Fruit fly (Drosophila melanogaster) whole organism, embryonic: Measurements from ENCODE around the gene ttm50.

Experiments used
- Atf-2 ChIP-seq: fragments of 200-800 bp; sonication (Bioruptor generic); optimal IDR thresholded peaks from 2 replicates; lab custom pipeline; 2016; ENCODE audit warnings: missing biosample characterization, missing genetic modification characterization
- Bgb ChIP-seq: fragments of 200-800 bp; sonication (Bioruptor generic); IDR thresholded peaks from 2 replicates; pipeline ENCODE4 v1.3.6; 2022; ENCODE audit warnings: missing biosample characterization, missing genetic modification characterization; ENCODE audit not compliant: partially characterized antibody
- Bteb2 ChIP-seq: fragments of 200-800 bp; sonication (Bioruptor generic); optimal IDR thresholded peaks from 2 replicates; lab custom pipeline; 2016; ENCODE audit warnings: missing biosample characterization, missing genetic modification characterization
- CG10274 ChIP-seq: fragments of 200-800 bp; sonication (Bioruptor generic); optimal IDR thresholded peaks from 3 replicates; lab custom pipeline; 2017; ENCODE audit warnings: missing biosample characterization, mild to moderate bottlenecking, missing genetic modification characterization
- CG12391 ChIP-seq: fragments of 200-800 bp; sonication (Bioruptor generic); optimal IDR thresholded peaks from 3 replicates; lab custom pipeline; 2018; ENCODE audit warnings: missing biosample characterization, mild to moderate bottlenecking, missing genetic modification characterization, moderate library complexity
- CG13624 ChIP-seq: fragments of 200-800 bp; sonication (Bioruptor generic); optimal IDR thresholded peaks from 2 replicates; lab custom pipeline; 2016; ENCODE audit warnings: missing biosample characterization, missing genetic modification characterization
- CG14710 ChIP-seq: fragments of 200-800 bp; sonication (Bioruptor generic); optimal IDR thresholded peaks from 3 replicates; lab custom pipeline; 2019; ENCODE audit warnings: missing biosample characterization, mild to moderate bottlenecking, missing genetic modification characterization, moderate library complexity
- CG15479 ChIP-seq: fragments of 200-800 bp; sonication (Bioruptor generic); optimal IDR thresholded peaks from 3 replicates; lab custom pipeline; 2019; ENCODE audit warnings: missing biosample characterization, mild to moderate bottlenecking, missing genetic modification characterization, moderate library complexity
- CG16779 ChIP-seq: fragments of 200-800 bp; sonication (Bioruptor generic); IDR thresholded peaks from 2 replicates; pipeline ENCODE4 v1.3.6; 2022; ENCODE audit warnings: missing biosample characterization, missing genetic modification characterization
- CG2120 ChIP-seq: fragments of 200-800 bp; sonication (Bioruptor generic); optimal IDR thresholded peaks from 3 replicates; lab custom pipeline; 2016; ENCODE audit warnings: missing biosample characterization, missing genetic modification characterization
- CG30020 ChIP-seq: fragments of 200-800 bp; optimal IDR thresholded peaks from 2 replicates; lab custom pipeline; 2019; ENCODE audit warnings: missing biosample characterization, mild to moderate bottlenecking, missing genetic modification characterization, moderate library complexity
- CG31224 ChIP-seq: fragments of 200-800 bp; sonication (Bioruptor generic); IDR thresholded peaks from 2 replicates; pipeline ENCODE4 v1.3.6; 2022; ENCODE audit warnings: missing biosample characterization, missing genetic modification characterization
- CG34376 ChIP-seq: fragments of 200-800 bp; sonication (Bioruptor generic); optimal IDR thresholded peaks from 2 replicates; lab custom pipeline; 2018; ENCODE audit warnings: missing biosample characterization, mild to moderate bottlenecking, missing genetic modification characterization
- CG6175 ChIP-seq: fragments of 200-800 bp; sonication (Bioruptor generic); IDR thresholded peaks from 3 replicates; pipeline ENCODE4 v1.3.6; 2022; ENCODE audit warnings: missing biosample characterization, missing genetic modification characterization
- CG7372 ChIP-seq: fragments of 200-800 bp; sonication (Bioruptor generic); IDR thresholded peaks from 2 replicates; pipeline ENCODE4 v1.3.6; 2022; ENCODE audit warnings: missing biosample characterization, missing genetic modification characterization
- CG7556 ChIP-seq: fragments of 200-800 bp; sonication (Bioruptor generic); optimal IDR thresholded peaks from 2 replicates; lab custom pipeline; 2017; ENCODE audit warnings: missing biosample characterization, mild to moderate bottlenecking, missing genetic modification characterization
- Camta ChIP-seq: fragments of 200-800 bp; sonication (Bioruptor generic); optimal IDR thresholded peaks from 2 replicates; lab custom pipeline; 2016; ENCODE audit warnings: missing biosample characterization, missing genetic modification characterization
- D ChIP-seq, 2 experiments: fragments of 200-800 bp in 1 of 2; fragments of >200 bp in 1 of 2; sonication (Bioruptor generic) in 1 of 2; optimal IDR thresholded peaks; 2 replicates in 1 of 2; 3 replicates in 1 of 2; lab custom pipeline; 2017; ENCODE audit warnings: mild to moderate bottlenecking in 1 of 2, missing biosample characterization in 1 of 2, missing genetic modification characterization in 1 of 2, missing genetic modification reagents in 1 of 2
- Dfd ChIP-seq, 2 experiments: fragments of >200 bp; optimal IDR thresholded peaks; 2 replicates each; lab custom pipeline; 2017; ENCODE audit warnings: missing biosample characterization in 2 of 2, missing genetic modification characterization in 2 of 2
- Drgx ChIP-seq: fragments of 200-800 bp; sonication (Bioruptor generic); IDR thresholded peaks from 2 replicates; pipeline ENCODE4 v1.3.6; 2022; ENCODE audit warnings: missing biosample characterization, missing genetic modification characterization
- Fer1 ChIP-seq: fragments of 200-800 bp; sonication (Bioruptor generic); optimal IDR thresholded peaks from 2 replicates; lab custom pipeline; 2017; ENCODE audit warnings: missing biosample characterization, mild to moderate bottlenecking, missing genetic modification characterization
- HmgD ChIP-seq: fragments of 200-800 bp; sonication (Bioruptor generic); optimal IDR thresholded peaks from 3 replicates; lab custom pipeline; 2016; ENCODE audit warnings: missing biosample characterization, missing genetic modification characterization
- Lim3 ChIP-seq: fragments of 200-800 bp; sonication (Bioruptor generic); IDR thresholded peaks from 2 replicates; pipeline ENCODE4 v1.3.6; 2022; ENCODE audit warnings: missing biosample characterization, missing genetic modification characterization
- MESR4 ChIP-seq: fragments of 200-800 bp; sonication (Bioruptor generic); optimal IDR thresholded peaks from 2 replicates; lab custom pipeline; 2018; ENCODE audit warnings: missing biosample characterization, mild to moderate bottlenecking, missing genetic modification characterization, moderate library complexity
- Six4 ChIP-seq: fragments of 200-800 bp; sonication (Bioruptor generic); optimal IDR thresholded peaks from 2 replicates; lab custom pipeline; 2016; ENCODE audit warnings: missing biosample characterization, missing genetic modification characterization
- Spps ChIP-seq: fragments of 200-800 bp; sonication (Bioruptor generic); optimal IDR thresholded peaks from 2 replicates; lab custom pipeline; 2018; ENCODE audit warnings: missing biosample characterization, mild to moderate bottlenecking, missing genetic modification characterization
- Trl ChIP-seq, 3 experiments: fragments of >200 bp in 2 of 3; fragments of 200-800 bp in 1 of 3; sonication (Bioruptor generic) in 1 of 3; optimal IDR thresholded peaks; 2 replicates in 1 of 3; 3 replicates in 2 of 3; lab custom pipeline; 2016 to 2017; ENCODE audit warnings: missing biosample characterization in 1 of 3, missing genetic modification characterization in 1 of 3
- YL-1 ChIP-seq: fragments of 200-800 bp; sonication (Bioruptor generic); optimal IDR thresholded peaks from 3 replicates; lab custom pipeline; 2017; ENCODE audit warnings: missing biosample characterization, mild to moderate bottlenecking, missing genetic modification characterization
- abd-A ChIP-seq: fragments of 200-800 bp; sonication (Bioruptor generic); optimal IDR thresholded peaks from 3 replicates; lab custom pipeline; 2019; ENCODE audit warnings: missing biosample characterization, mild to moderate bottlenecking, missing genetic modification characterization, moderate library complexity
- ap ChIP-seq: fragments of 200-800 bp; sonication (Bioruptor generic); IDR thresholded peaks from 2 replicates; pipeline ENCODE4 v1.3.6; 2022; ENCODE audit warnings: missing biosample characterization, missing genetic modification characterization
- ci ChIP-seq: fragments of 200-800 bp; sonication (Bioruptor generic); IDR thresholded peaks from 3 replicates; pipeline ENCODE4 v1.3.6; 2022; ENCODE audit warnings: missing biosample characterization, missing genetic modification characterization
- croc ChIP-seq: fragments of 200-800 bp; sonication (Bioruptor generic); conservative IDR thresholded peaks from 3 replicates; pipeline ENCODE4 v1.3.6; 2022; ENCODE audit warnings: missing biosample characterization, missing genetic modification characterization
- dpn ChIP-seq, 2 experiments: fragments of 200-800 bp; sonication (Bioruptor generic); optimal IDR thresholded peaks; 3 replicates each; lab custom pipeline; 2016; ENCODE audit warnings: missing biosample characterization in 2 of 2, missing genetic modification characterization in 2 of 2
- gro ChIP-seq: fragments of 200-800 bp; sonication (Bioruptor generic); optimal IDR thresholded peaks from 2 replicates; lab custom pipeline; 2016; ENCODE audit warnings: missing biosample characterization, missing genetic modification characterization
- gt ChIP-seq: fragments of 200-800 bp; sonication (Bioruptor generic); IDR thresholded peaks from 2 replicates; pipeline ENCODE4 v1.3.6; 2022; ENCODE audit warnings: missing biosample characterization, missing genetic modification characterization
- klu ChIP-seq: fragments of 200-800 bp; sonication (Bioruptor generic); IDR thresholded peaks from 2 replicates; pipeline ENCODE4 v1.3.6; 2022; ENCODE audit warnings: missing biosample characterization, missing genetic modification characterization
- luna ChIP-seq: fragments of 200-800 bp; sonication (Bioruptor generic); optimal IDR thresholded peaks from 2 replicates; lab custom pipeline; 2016; ENCODE audit warnings: missing biosample characterization, missing genetic modification characterization
- nau ChIP-seq: fragments of 200-800 bp; sonication (Bioruptor generic); optimal IDR thresholded peaks from 3 replicates; lab custom pipeline; 2017; ENCODE audit warnings: missing biosample characterization, mild to moderate bottlenecking, missing genetic modification characterization, missing genetic modification reagents
- nerfin-2 ChIP-seq: fragments of 200-800 bp; sonication (Bioruptor generic); IDR thresholded peaks from 2 replicates; pipeline ENCODE4 v1.3.6; 2022; ENCODE audit warnings: missing biosample characterization, missing genetic modification characterization; ENCODE audit not compliant: partially characterized antibody
- p53 ChIP-seq: fragments of 200-800 bp; sonication (Bioruptor generic); optimal IDR thresholded peaks from 2 replicates; lab custom pipeline; 2016; ENCODE audit warnings: missing biosample characterization, missing genetic modification characterization
- ranshi ChIP-seq: fragments of 200-800 bp; sonication (Bioruptor generic); IDR thresholded peaks from 2 replicates; pipeline ENCODE4 v1.3.6; 2022; ENCODE audit warnings: missing biosample characterization, missing genetic modification characterization
- salm ChIP-seq: fragments of 200-800 bp; sonication (Bioruptor generic); optimal IDR thresholded peaks from 2 replicates; lab custom pipeline; 2018; ENCODE audit warnings: missing biosample characterization, mild to moderate bottlenecking, missing genetic modification characterization
- schlank ChIP-seq: fragments of 200-800 bp; sonication (Bioruptor generic); optimal IDR thresholded peaks from 2 replicates; lab custom pipeline; 2018; ENCODE audit warnings: missing biosample characterization, mild to moderate bottlenecking, missing genetic modification characterization
- sd ChIP-seq: fragments of 200-800 bp; sonication (Bioruptor generic); optimal IDR thresholded peaks from 3 replicates; lab custom pipeline; 2018; ENCODE audit warnings: missing biosample characterization, mild to moderate bottlenecking, missing genetic modification characterization, moderate library complexity
- slp2 ChIP-seq: fragments of 200-800 bp; sonication (Bioruptor generic); optimal IDR thresholded peaks from 2 replicates; lab custom pipeline; 2016; ENCODE audit warnings: missing biosample characterization, missing genetic modification characterization
- sob ChIP-seq: fragments of 200-800 bp; sonication (Bioruptor generic); IDR thresholded peaks from 2 replicates; pipeline ENCODE4 v1.3.6; 2022; ENCODE audit warnings: missing biosample characterization, missing genetic modification characterization
- trh ChIP-seq: fragments of 200-800 bp; sonication (Bioruptor generic); optimal IDR thresholded peaks from 2 replicates; lab custom pipeline; 2016; ENCODE audit warnings: missing biosample characterization, missing genetic modification characterization
- unpg ChIP-seq: fragments of 200-800 bp; sonication (Bioruptor generic); optimal IDR thresholded peaks from 3 replicates; lab custom pipeline; 2018; ENCODE audit warnings: missing biosample characterization, mild to moderate bottlenecking, missing genetic modification characterization, moderate library complexity
- zen ChIP-seq: fragments of 200-800 bp; sonication (Bioruptor generic); optimal IDR thresholded peaks from 3 replicates; lab custom pipeline; 2018; ENCODE audit warnings: missing biosample characterization, mild to moderate bottlenecking, missing genetic modification characterization, moderate library complexity
- zfh2 ChIP-seq: fragments of 200-800 bp; sonication (Bioruptor generic); optimal IDR thresholded peaks from 2 replicates; lab custom pipeline; 2016; ENCODE audit warnings: missing biosample characterization, missing genetic modification characterization

The ttm50 gene

dm6 chrX:2703693-2704092 is 28.3 kb downstream of the ttm50 start, which contains the start of gene Ugalt (continued):
- no peak for TF ChIP-seq Trl (optimal IDR thresholded peaks at IDR 0.05; lab: Kevin White, UChicago)
- peak; percentile 100 for TF ChIP-seq Trl (GFP tag; optimal IDR thresholded peaks at IDR 0.05; lab: Kevin White, UChicago)
- TF ChIP-seq CG7372 (GFP tag; lab: Robert Waterston, UW): peak; percentile 100
- peak; percentile 100 for TF ChIP-seq gro (GFP tag; lab: Kevin White, UChicago)
- peak; percentile 100 for TF ChIP-seq zen (tag; lab: Kevin White, UChicago)
- no peak for TF ChIP-seq D (optimal IDR thresholded peaks at IDR 0.05; lab: Kevin White, UChicago)
- TF ChIP-seq D (GFP tag; optimal IDR thresholded peaks at IDR 0.05; lab: Kevin White, UChicago): peak; percentile 100
- TF ChIP-seq HmgD (GFP tag; lab: Kevin White, UChicago): peak; percentile 100
- peak; percentile 100 for TF ChIP-seq schlank (tag; lab: Kevin White, UChicago)
- peak; percentile 100 for TF ChIP-seq sob (GFP tag; lab: Robert Waterston, UW)
- peak; percentile 100 for TF ChIP-seq Spps (tag; lab: Kevin White, UChicago)
- TF ChIP-seq YL-1 (GFP tag; lab: Kevin White, UChicago): peak; percentile 100
- TF ChIP-seq Six4: peak; percentile 100
- 0 out of 2 replicates have a peak, but pooled peaks have one; percentile 27 for TF ChIP-seq nerfin-2 (GFP tag; lab: Robert Waterston, UW)
- peak; percentile 99 for TF ChIP-seq CG14710 (tag; lab: Kevin White, UChicago)
- peak; percentile 72 for TF ChIP-seq CG15479 (GFP tag; lab: Kevin White, UChicago)
- peak; percentile 100 for TF ChIP-seq Fer1
- TF ChIP-seq CG16779: peak; percentile 100
- TF ChIP-seq croc (GFP tag; lab: Robert Waterston, UW): peak; percentile 100
- TF ChIP-seq Dfd (GFP tag; optimal IDR thresholded peaks at IDR 0.05; lab: Kevin White, UChicago): peak in 1 of 2 experiments; percentile 94
- TF ChIP-seq p53 (GFP tag; lab: Kevin White, UChicago): peak; percentile 100
- TF ChIP-seq CG13624 (GFP tag; lab: Kevin White, UChicago): peak; percentile 100
- TF ChIP-seq Drgx (GFP tag; lab: Robert Waterston, UW): peak; percentile 100
- TF ChIP-seq gt (GFP tag; lab: Robert Waterston, UW): peak; percentile 100
- peak; percentile 100 for TF ChIP-seq ci (GFP tag; lab: Robert Waterston, UW)
- peak; percentile 100 for TF ChIP-seq Atf-2
- peak; percentile 100 for TF ChIP-seq Lim3 (GFP tag; lab: Robert Waterston, UW)
- TF ChIP-seq Camta (GFP tag; lab: Kevin White, UChicago): peak; percentile 100
- TF ChIP-seq zfh2: peak; percentile 100
- TF ChIP-seq Bgb: peak; percentile 50
- peak; percentile 100 for TF ChIP-seq abd-A (tag; lab: Kevin White, UChicago)
- TF ChIP-seq CG30020 (tag; lab: Kevin White, UChicago): peak; percentile 94
- TF ChIP-seq slp2: peak; percentile 100
- peak; percentile 100 for TF ChIP-seq luna
- TF ChIP-seq nau (GFP tag; lab: Kevin White, UChicago): peak; percentile 100
- TF ChIP-seq CG2120 (GFP tag; lab: Kevin White, UChicago): peak; percentile 100
- peak; percentile 100 for TF ChIP-seq unpg (GFP tag; lab: Kevin White, UChicago)
- TF ChIP-seq CG10274: peak; percentile 99
- TF ChIP-seq CG34376 (GFP tag; lab: Kevin White, UChicago): peak; percentile 100
- peak; percentile 100 for TF ChIP-seq ap (GFP tag; lab: Robert Waterston, UW)
- TF ChIP-seq salm (tag; lab: Kevin White, UChicago): peak; percentile 100
- peak; percentile 100 for TF ChIP-seq MESR4 (GFP tag; lab: Kevin White, UChicago)
- TF ChIP-seq trh: peak; percentile 100
- peak; percentile 100 for TF ChIP-seq ranshi
- TF ChIP-seq Bteb2 (GFP tag; lab: Kevin White, UChicago): peak; percentile 100
- TF ChIP-seq CG6175: peak; percentile 100
- TF ChIP-seq CG7556 (GFP tag; lab: Kevin White, UChicago): peak; percentile 100
- peak; percentile 100 for TF ChIP-seq dpn (GFP tag; optimal IDR thresholded peaks at IDR 0.05; lab: Kevin White, UChicago)
- peak; percentile 99 for TF ChIP-seq sd
- TF ChIP-seq klu (GFP tag; lab: Robert Waterston, UW): peak; percentile 100
- TF ChIP-seq CG12391 (tag; lab: Kevin White, UChicago): peak; percentile 100
- TF ChIP-seq CG31224 (GFP tag; lab: Robert Waterston, UW): peak; percentile 100
